Fruit fly (Drosophila melanogaster) whole organism, embryonic: ENCODE data around the gene Cul5.
A peak's percentile ranks its signal among the peaks of the same experiment; 100 is the strongest.

ENCODE experiments used
- Ada2b ChIP-seq: fragments of 200-800 bp; sonication (Bioruptor generic); IDR thresholded peaks from 2 replicates; pipeline ENCODE4 v1.3.6; 2022; ENCODE audit warnings: missing biosample characterization, missing genetic modification characterization
- B-H1 ChIP-seq: fragments of 200-800 bp; sonication (Bioruptor generic); IDR thresholded peaks from 3 replicates; pipeline ENCODE4 v1.3.6; 2022; ENCODE audit warnings: missing biosample characterization, missing genetic modification characterization
- Blimp-1 ChIP-seq: fragments of 200-800 bp; sonication (Bioruptor generic); optimal IDR thresholded peaks from 3 replicates; lab custom pipeline; 2018; ENCODE audit warnings: missing biosample characterization, missing genetic modification characterization, mild to moderate bottlenecking, moderate library complexity, missing genetic modification reagents
- CG10959 ChIP-seq: fragments of 200-800 bp; sonication (Bioruptor generic); IDR thresholded peaks from 2 replicates; pipeline ENCODE4 v1.3.6; 2022; ENCODE audit warnings: missing biosample characterization, missing genetic modification characterization
- CG12391 ChIP-seq: fragments of 200-800 bp; sonication (Bioruptor generic); optimal IDR thresholded peaks from 3 replicates; lab custom pipeline; 2018; ENCODE audit warnings: missing biosample characterization, mild to moderate bottlenecking, missing genetic modification characterization, moderate library complexity
- CG12744 ChIP-seq: fragments of 200-800 bp; sonication (Bioruptor generic); optimal IDR thresholded peaks from 2 replicates; lab custom pipeline; 2016; ENCODE audit warnings: missing biosample characterization, missing genetic modification characterization
- CG12942 ChIP-seq: fragments of 200-800 bp; sonication (Bioruptor generic); optimal IDR thresholded peaks from 3 replicates; lab custom pipeline; 2016; ENCODE audit warnings: missing biosample characterization, missing genetic modification characterization
- CG13287 ChIP-seq: fragments of 200-800 bp; sonication (Bioruptor generic); IDR thresholded peaks from 2 replicates; pipeline ENCODE4 v1.3.6; 2022; ENCODE audit warnings: missing biosample characterization, missing genetic modification characterization; ENCODE audit not compliant: partially characterized antibody
- CG13624 ChIP-seq: fragments of 200-800 bp; sonication (Bioruptor generic); optimal IDR thresholded peaks from 2 replicates; lab custom pipeline; 2016; ENCODE audit warnings: missing biosample characterization, missing genetic modification characterization
- CG14667 ChIP-seq: fragments of 200-800 bp; sonication (Bioruptor generic); IDR thresholded peaks from 2 replicates; pipeline ENCODE4 v1.3.6; 2022; ENCODE audit warnings: missing biosample characterization, missing genetic modification characterization
- CG1602 ChIP-seq: fragments of 200-800 bp; sonication (Bioruptor generic); optimal IDR thresholded peaks from 3 replicates; lab custom pipeline; 2016; ENCODE audit warnings: missing biosample characterization, missing genetic modification characterization
- CG1647 ChIP-seq: fragments of 200-800 bp; sonication (Bioruptor generic); optimal IDR thresholded peaks from 3 replicates; lab custom pipeline; 2016; ENCODE audit warnings: missing biosample characterization, missing genetic modification characterization
- CG18476 ChIP-seq: fragments of 200-800 bp; sonication (Bioruptor generic); optimal IDR thresholded peaks from 2 replicates; lab custom pipeline; 2016; ENCODE audit warnings: missing biosample characterization, mild to moderate bottlenecking, missing genetic modification characterization
- CG18599 ChIP-seq: fragments of 200-800 bp; sonication (Bioruptor generic); optimal IDR thresholded peaks from 3 replicates; lab custom pipeline; 2017; ENCODE audit warnings: missing biosample characterization, missing genetic modification characterization, mild to moderate bottlenecking, moderate library complexity, missing genetic modification reagents
- CG2120 ChIP-seq: fragments of 200-800 bp; sonication (Bioruptor generic); optimal IDR thresholded peaks from 3 replicates; lab custom pipeline; 2016; ENCODE audit warnings: missing biosample characterization, missing genetic modification characterization
- CG2678 ChIP-seq: fragments of 200-800 bp; sonication (Bioruptor generic); optimal IDR thresholded peaks from 3 replicates; lab custom pipeline; 2019; ENCODE audit warnings: missing biosample characterization, mild to moderate bottlenecking, missing genetic modification characterization, moderate library complexity
- CG3838 ChIP-seq: fragments of 200-800 bp; sonication (Bioruptor generic); optimal IDR thresholded peaks from 3 replicates; lab custom pipeline; 2016; ENCODE audit warnings: missing biosample characterization, missing genetic modification characterization
- CG6272 ChIP-seq: fragments of 200-800 bp; sonication (Bioruptor generic); IDR thresholded peaks from 2 replicates; pipeline ENCODE4 v1.3.6; 2022; ENCODE audit warnings: missing biosample characterization, missing genetic modification characterization
- CG6791 ChIP-seq: fragments of 200-800 bp; sonication (Bioruptor generic); IDR thresholded peaks from 3 replicates; pipeline ENCODE4 v1.3.6; 2022; ENCODE audit warnings: missing biosample characterization, missing genetic modification characterization; ENCODE audit not compliant: partially characterized antibody
- CG9876 ChIP-seq: fragments of 200-800 bp; sonication (Bioruptor generic); optimal IDR thresholded peaks from 2 replicates; lab custom pipeline; 2016; ENCODE audit warnings: missing biosample characterization, missing genetic modification characterization
- D19A ChIP-seq: fragments of 200-800 bp; optimal IDR thresholded peaks from 3 replicates; lab custom pipeline; 2019; ENCODE audit warnings: missing biosample characterization, mild to moderate bottlenecking, missing genetic modification characterization, moderate library complexity
- Dek ChIP-seq: fragments of 200-800 bp; sonication (Bioruptor generic); optimal IDR thresholded peaks from 3 replicates; lab custom pipeline; 2019; ENCODE audit warnings: missing biosample characterization, mild to moderate bottlenecking, missing genetic modification characterization, moderate library complexity
- Dref ChIP-seq: fragments of 200-800 bp; sonication (Bioruptor generic); IDR thresholded peaks from 2 replicates; pipeline ENCODE4 v1.3.6; 2022; ENCODE audit warnings: missing biosample characterization, missing genetic modification characterization
- E2f2 ChIP-seq: fragments of 200-800 bp; sonication (Bioruptor generic); IDR thresholded peaks from 2 replicates; pipeline ENCODE4 v1.3.6; 2022; ENCODE audit warnings: missing biosample characterization, missing genetic modification characterization
- Elba2 ChIP-seq: fragments of 200-800 bp; sonication (Bioruptor generic); optimal IDR thresholded peaks from 3 replicates; lab custom pipeline; 2016; ENCODE audit warnings: missing biosample characterization, missing genetic modification characterization
- Ets97D ChIP-seq: fragments of 200-800 bp; sonication (Bioruptor generic); optimal IDR thresholded peaks from 3 replicates; lab custom pipeline; 2016; ENCODE audit warnings: missing biosample characterization, missing genetic modification characterization
- Fer2 ChIP-seq: fragments of 200-800 bp; sonication (Bioruptor generic); optimal IDR thresholded peaks from 2 replicates; lab custom pipeline; 2018; ENCODE audit warnings: missing biosample characterization, mild to moderate bottlenecking, missing genetic modification characterization, moderate library complexity
- HLH54F ChIP-seq: fragments of 200-800 bp; sonication (Bioruptor generic); optimal IDR thresholded peaks from 3 replicates; lab custom pipeline; 2016; ENCODE audit warnings: missing biosample characterization, missing genetic modification characterization
- HLHmδ ChIP-seq: fragments of 200-800 bp; sonication (Bioruptor generic); optimal IDR thresholded peaks from 2 replicates; lab custom pipeline; 2018; ENCODE audit warnings: missing biosample characterization, mild to moderate bottlenecking, missing genetic modification characterization, moderate library complexity
- Hey ChIP-seq: fragments of 200-800 bp; sonication (Bioruptor generic); optimal IDR thresholded peaks from 3 replicates; lab custom pipeline; 2018; ENCODE audit warnings: missing biosample characterization, mild to moderate bottlenecking, missing genetic modification characterization
- HmgZ ChIP-seq: fragments of 200-800 bp; sonication (Bioruptor generic); optimal IDR thresholded peaks from 2 replicates; lab custom pipeline; 2018; ENCODE audit warnings: missing biosample characterization, mild to moderate bottlenecking, missing genetic modification characterization
- MTF-1 ChIP-seq: fragments of 200-800 bp; sonication (Bioruptor generic); optimal IDR thresholded peaks from 2 replicates; lab custom pipeline; 2018; ENCODE audit warnings: missing biosample characterization, mild to moderate bottlenecking, missing genetic modification characterization, borderline replicate concordance
- NFAT ChIP-seq: fragments of 200-800 bp; sonication (Bioruptor generic); IDR thresholded peaks from 2 replicates; pipeline ENCODE4 v1.3.6; 2022; ENCODE audit warnings: missing biosample characterization, missing genetic modification characterization
- Optix ChIP-seq: fragments of 200-800 bp; sonication (Bioruptor generic); IDR thresholded peaks from 3 replicates; pipeline ENCODE4 v1.3.6; 2022; ENCODE audit warnings: missing biosample characterization, missing genetic modification characterization
- PHDP ChIP-seq: fragments of 200-800 bp; sonication (Bioruptor generic); optimal IDR thresholded peaks from 3 replicates; lab custom pipeline; 2018; ENCODE audit warnings: missing biosample characterization, mild to moderate bottlenecking, missing genetic modification characterization, moderate library complexity
- Tbp ChIP-seq: fragments of >200 bp; optimal IDR thresholded peaks from 2 replicates; lab custom pipeline; 2018; ENCODE audit warnings: missing biosample characterization, missing genetic modification characterization
- ac ChIP-seq: fragments of 200-800 bp; sonication (Bioruptor generic); optimal IDR thresholded peaks from 3 replicates; lab custom pipeline; 2017; ENCODE audit warnings: missing biosample characterization, mild to moderate bottlenecking, missing genetic modification characterization
- az2 ChIP-seq: fragments of 200-800 bp; sonication (Bioruptor generic); optimal IDR thresholded peaks from 3 replicates; lab custom pipeline; 2016; ENCODE audit warnings: missing biosample characterization, missing genetic modification characterization
- bcd ChIP-seq: fragments of 200-800 bp; sonication (Bioruptor generic); optimal IDR thresholded peaks from 2 replicates; lab custom pipeline; 2017; ENCODE audit warnings: missing biosample characterization, mild to moderate bottlenecking, missing genetic modification characterization
- chn ChIP-seq: fragments of 200-800 bp; sonication (Bioruptor generic); optimal IDR thresholded peaks from 2 replicates; lab custom pipeline; 2016; ENCODE audit warnings: missing biosample characterization, missing genetic modification characterization
- ci ChIP-seq: fragments of 200-800 bp; sonication (Bioruptor generic); IDR thresholded peaks from 3 replicates; pipeline ENCODE4 v1.3.6; 2022; ENCODE audit warnings: missing biosample characterization, missing genetic modification characterization
- dimm ChIP-seq: fragments of 200-800 bp; sonication (Bioruptor generic); IDR thresholded peaks from 2 replicates; pipeline ENCODE4 v1.3.6; 2022; ENCODE audit warnings: missing biosample characterization, missing genetic modification characterization
- en ChIP-seq: fragments of 200-800 bp; sonication (Bioruptor generic); optimal IDR thresholded peaks from 2 replicates; lab custom pipeline; 2016; ENCODE audit warnings: missing biosample characterization, missing genetic modification characterization
- eve ChIP-seq, 2 experiments: fragments of >200 bp; optimal IDR thresholded peaks; 2 replicates each; lab custom pipeline; 2017; ENCODE audit warnings: missing biosample characterization in 2 of 2, missing genetic modification characterization in 2 of 2
- fru ChIP-seq: fragments of >200 bp; optimal IDR thresholded peaks from 2 replicates; lab custom pipeline; 2017
- gcm2 ChIP-seq: fragments of 200-800 bp; sonication (Bioruptor generic); optimal IDR thresholded peaks from 2 replicates; lab custom pipeline; 2016; ENCODE audit warnings: missing biosample characterization, missing genetic modification characterization
- gt ChIP-seq: fragments of 200-800 bp; sonication (Bioruptor generic); IDR thresholded peaks from 2 replicates; pipeline ENCODE4 v1.3.6; 2022; ENCODE audit warnings: missing biosample characterization, missing genetic modification characterization
- hth ChIP-seq: fragments of >200 bp; optimal IDR thresholded peaks from 2 replicates; lab custom pipeline; 2017; ENCODE audit warnings: inconsistent platforms
- nerfin-1 ChIP-seq: fragments of 200-800 bp; sonication (Bioruptor generic); optimal IDR thresholded peaks from 3 replicates; lab custom pipeline; 2019; ENCODE audit warnings: missing biosample characterization, mild to moderate bottlenecking, missing genetic modification characterization, moderate library complexity
- peb ChIP-seq: fragments of 200-800 bp; sonication (Bioruptor generic); IDR thresholded peaks from 2 replicates; pipeline ENCODE4 v1.3.6; 2022; ENCODE audit warnings: missing biosample characterization, missing genetic modification characterization
- tll ChIP-seq, 2 experiments: fragments of 200-800 bp in 1 of 2; fragments of >200 bp in 1 of 2; sonication (Bioruptor generic) in 1 of 2; optimal IDR thresholded peaks; 2 replicates each; lab custom pipeline; 2017 to 2019; ENCODE audit warnings: missing biosample characterization in 2 of 2, missing genetic modification characterization in 2 of 2, mild to moderate bottlenecking in 1 of 2, moderate library complexity in 1 of 2

Cul5 gene

DNA sequence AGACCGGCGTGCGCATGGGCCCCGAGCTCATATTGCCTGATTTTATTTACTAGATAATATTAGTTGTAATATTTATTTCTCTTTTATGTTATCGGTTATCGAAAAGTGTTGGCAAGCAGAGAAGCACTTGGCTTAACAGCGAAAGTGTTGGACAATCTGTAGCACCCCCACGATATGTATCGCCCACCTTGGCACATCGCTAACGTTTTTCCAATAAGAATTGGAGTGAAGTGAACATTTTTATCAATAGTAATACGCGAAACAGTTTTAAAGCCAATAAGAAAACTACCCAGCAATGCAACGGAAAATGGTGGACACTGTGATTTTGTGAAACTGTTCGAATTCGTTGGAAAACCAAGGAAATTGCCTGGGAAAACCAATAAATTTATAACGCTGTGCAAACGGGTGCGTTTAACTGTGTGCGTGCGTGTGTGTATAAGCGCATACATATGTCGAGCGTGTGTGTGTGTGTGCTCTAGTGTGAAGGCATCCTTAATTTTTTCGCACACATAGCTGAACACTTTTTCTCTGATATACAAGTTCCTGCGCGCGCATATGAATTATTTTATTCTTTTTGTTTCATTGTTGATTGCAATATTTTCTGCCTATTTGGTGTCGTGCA lies 23.7 kb downstream of the Cul5 start, which contains the start of the genes Slu7 and Pkc98E (continued):
- TF ChIP-seq MTF-1 (GFP tag; lab: Kevin White, UChicago), result peak; percentile 43
- TF ChIP-seq bcd (GFP tag; lab: Kevin White, UChicago), result peak; percentile 70
- TF ChIP-seq peb (GFP tag; lab: Robert Waterston, UW), result no peak
- no peak for TF ChIP-seq dimm (GFP tag; lab: Robert Waterston, UW)
- peak; percentile 66 for TF ChIP-seq CG12942 (GFP tag; lab: Kevin White, UChicago)
- peak; percentile 66 for TF ChIP-seq CG6272 (GFP tag; lab: Robert Waterston, UW)
- TF ChIP-seq gcm2 (GFP tag; lab: Kevin White, UChicago), result no peak
- peak; percentile 86 for TF ChIP-seq CG2120 (GFP tag; lab: Kevin White, UChicago)
- no peak for TF ChIP-seq Fer2
- peak; percentile 66 for TF ChIP-seq CG13624 (GFP tag; lab: Kevin White, UChicago)
- TF ChIP-seq Elba2, result peak; percentile 99
- TF ChIP-seq CG13287, result peak; percentile 89
- TF ChIP-seq Dek (tag; lab: Kevin White, UChicago), result peak; percentile 26
- peak; percentile 74 for TF ChIP-seq chn (GFP tag; lab: Kevin White, UChicago)
- TF ChIP-seq ci, result peak; percentile 47; the same call in 1 of the 3 replicates
- TF ChIP-seq CG10959 (GFP tag; lab: Robert Waterston, UW), result 0 out of 2 replicates have a peak, but pooled peaks have one; percentile 24
- peak; percentile 33 for TF ChIP-seq CG12391 (tag; lab: Kevin White, UChicago)
- no peak for TF ChIP-seq CG3838
- TF ChIP-seq az2 (GFP tag; lab: Kevin White, UChicago), result no peak
- peak; percentile 68 for TF ChIP-seq CG18599
- TF ChIP-seq nerfin-1, result peak; percentile 99
- 0 out of 2 replicates have a peak, but pooled peaks have one; percentile 25 for TF ChIP-seq E2f2 (GFP tag; lab: Robert Waterston, UW)
- peak; percentile 32 for TF ChIP-seq PHDP (tag; lab: Kevin White, UChicago)
- peak; percentile 78 for TF ChIP-seq HLH54F (GFP tag; lab: Kevin White, UChicago)
- no peak for TF ChIP-seq B-H1 (GFP tag; lab: Robert Waterston, UW)
- TF ChIP-seq Hey (tag; lab: Kevin White, UChicago), result no peak
- no peak for TF ChIP-seq Optix
- TF ChIP-seq tll (GFP tag; optimal IDR thresholded peaks at IDR 0.05; lab: Kevin White, UChicago), result no peak
- peak; percentile 46 for TF ChIP-seq CG9876 (GFP tag; lab: Kevin White, UChicago)
- peak; percentile 23 for TF ChIP-seq CG18476 (GFP tag; lab: Kevin White, UChicago)
- no peak for TF ChIP-seq HLHmδ (GFP tag; lab: Kevin White, UChicago)
- no peak for TF ChIP-seq Tbp
- TF ChIP-seq D19A (tag; lab: Kevin White, UChicago), result no peak
- TF ChIP-seq fru (lab: Kevin White, UChicago), result no peak
- TF ChIP-seq HmgZ, result peak; percentile 73
- TF ChIP-seq CG2678 (tag; lab: Kevin White, UChicago), result peak; percentile 39
- TF ChIP-seq ac (GFP tag; lab: Kevin White, UChicago), result no peak
- TF ChIP-seq Blimp-1 (GFP tag; lab: Kevin White, UChicago), result peak; percentile 16
- 0 out of 2 replicates have a peak, but pooled peaks have one; percentile 12 for TF ChIP-seq CG14667
- peak; percentile 74 for TF ChIP-seq Ets97D (GFP tag; lab: Kevin White, UChicago)
- TF ChIP-seq CG1602 (GFP tag; lab: Kevin White, UChicago), result no peak
- TF ChIP-seq Dref, result peak; percentile 88
- TF ChIP-seq hth (lab: Kevin White, UChicago), result no peak
- no peak for TF ChIP-seq en (GFP tag; lab: Kevin White, UChicago)
- peak; percentile 95 for TF ChIP-seq CG6791 (GFP tag; lab: Robert Waterston, UW)
- peak; percentile 50 for TF ChIP-seq CG1647 (GFP tag; lab: Kevin White, UChicago)
- peak; percentile 13; the same call in 1 of the 2 replicates for TF ChIP-seq Ada2b (GFP tag; lab: Robert Waterston, UW)
- no peak for TF ChIP-seq gt
- TF ChIP-seq NFAT, result peak; percentile 78
- TF ChIP-seq CG12744 (GFP tag; lab: Kevin White, UChicago), result no peak
- TF ChIP-seq eve (GFP tag; optimal IDR thresholded peaks at IDR 0.05; lab: Kevin White, UChicago), result no peak
